Worm (Caenorhabditis elegans) whole organism, late embryonic: ENCODE data around the gene pigb-1.

ENCODE experiments used
- C38D4.7 ChIP-seq: fragments of 200-800 bp; sonication (Bioruptor generic); optimal IDR thresholded peaks from 2 replicates; lab custom pipeline; 2018; ENCODE audit warnings: mild to moderate bottlenecking, missing genetic modification characterization, moderate library complexity, missing compliant biosample characterization
- F13H6.1 ChIP-seq: sonication (generic microtip); optimal IDR thresholded peaks from 2 replicates; lab custom pipeline; 2016; ENCODE audit warnings: missing genetic modification characterization, missing compliant biosample characterization
- K02D7.2 ChIP-seq: sonication (generic microtip); optimal IDR thresholded peaks from 2 replicates; lab custom pipeline; 2017; ENCODE audit warnings: mild to moderate bottlenecking, missing genetic modification characterization, missing compliant biosample characterization
- K09A11.1 ChIP-seq: sonication (generic microtip); optimal IDR thresholded peaks from 2 replicates; lab custom pipeline; 2017; ENCODE audit warnings: antibody characterized with exemption, mild to moderate bottlenecking, missing genetic modification characterization, missing compliant biosample characterization; ENCODE audit not compliant: insufficient read depth
- T23F11.4 ChIP-seq: fragments of 200-800 bp; sonication (Bioruptor generic); optimal IDR thresholded peaks from 2 replicates; lab custom pipeline; 2018; ENCODE audit warnings: mild to moderate bottlenecking, missing genetic modification characterization, missing compliant biosample characterization
- Y22D7AL.16 ChIP-seq: sonication (generic microtip); optimal IDR thresholded peaks from 2 replicates; lab custom pipeline; 2016; ENCODE audit warnings: missing genetic modification characterization, missing compliant biosample characterization
- ceh-14 ChIP-seq: sonication (generic microtip); optimal IDR thresholded peaks from 2 replicates; lab custom pipeline; 2016; ENCODE audit warnings: missing genotype, missing genetic modification characterization, missing compliant biosample characterization
- ceh-18 ChIP-seq: sonication (generic microtip); optimal IDR thresholded peaks from 2 replicates; lab custom pipeline; 2016; ENCODE audit warnings: missing genetic modification characterization, missing compliant biosample characterization
- ceh-19 ChIP-seq: fragments of 200-800 bp; sonication (Bioruptor generic); optimal IDR thresholded peaks from 2 replicates; lab custom pipeline; 2018; ENCODE audit warnings: mild to moderate bottlenecking, missing genetic modification characterization, missing compliant biosample characterization
- ceh-22 ChIP-seq: sonication (generic microtip); optimal IDR thresholded peaks from 2 replicates; lab custom pipeline; 2017; ENCODE audit warnings: missing biosample characterization, missing genetic modification characterization
- ceh-31 ChIP-seq: sonication (generic microtip); optimal IDR thresholded peaks from 2 replicates; lab custom pipeline; 2016; ENCODE audit warnings: missing genetic modification characterization, missing compliant biosample characterization
- ceh-6 ChIP-seq: fragments of 200-800 bp; sonication (Bioruptor generic); optimal IDR thresholded peaks from 2 replicates; lab custom pipeline; 2018; ENCODE audit warnings: mild to moderate bottlenecking, missing genetic modification characterization, missing compliant biosample characterization
- ceh-9 ChIP-seq: sonication (generic microtip); optimal IDR thresholded peaks from 2 replicates; lab custom pipeline; 2016; ENCODE audit warnings: mild to moderate bottlenecking, missing genetic modification characterization, inconsistent platforms, missing compliant biosample characterization
- che-1 ChIP-seq: sonication (generic microtip); optimal IDR thresholded peaks from 2 replicates; lab custom pipeline; 2016; ENCODE audit warnings: mild to moderate bottlenecking, missing genetic modification characterization, missing compliant biosample characterization
- dmd-4 ChIP-seq: sonication (generic microtip); optimal IDR thresholded peaks from 2 replicates; lab custom pipeline; 2016; ENCODE audit warnings: borderline replicate concordance, missing genetic modification characterization, missing compliant biosample characterization
- elt-4 ChIP-seq: sonication (generic microtip); optimal IDR thresholded peaks from 2 replicates; lab custom pipeline; 2016; ENCODE audit warnings: missing genetic modification characterization, missing compliant biosample characterization
- eyg-1 ChIP-seq: sonication (generic microtip); optimal IDR thresholded peaks from 2 replicates; lab custom pipeline; 2016; ENCODE audit warnings: missing genotype, missing genetic modification characterization, missing compliant biosample characterization
- fax-1 ChIP-seq: sonication (generic microtip); optimal IDR thresholded peaks from 2 replicates; lab custom pipeline; 2016; ENCODE audit warnings: missing genotype, missing genetic modification characterization, missing compliant biosample characterization
- fkh-6 ChIP-seq: sonication (generic microtip); optimal IDR thresholded peaks from 2 replicates; lab custom pipeline; 2016; ENCODE audit warnings: missing genetic modification characterization, missing compliant biosample characterization
- gmeb-2 ChIP-seq: sonication (generic microtip); optimal IDR thresholded peaks from 2 replicates; lab custom pipeline; 2016; ENCODE audit warnings: missing genetic modification characterization, inconsistent platforms, missing compliant biosample characterization
- hlh-13 ChIP-seq: fragments of 200-800 bp; sonication (Bioruptor generic); optimal IDR thresholded peaks from 2 replicates; lab custom pipeline; 2018; ENCODE audit warnings: mild to moderate bottlenecking, missing genetic modification characterization, missing compliant biosample characterization
- hlh-15 ChIP-seq: sonication (generic microtip); optimal IDR thresholded peaks from 2 replicates; lab custom pipeline; 2016; ENCODE audit warnings: missing genetic modification characterization, missing compliant biosample characterization
- hlh-6 ChIP-seq: sonication (generic microtip); optimal IDR thresholded peaks from 2 replicates; lab custom pipeline; 2016; ENCODE audit warnings: missing genotype, missing genetic modification characterization, missing compliant biosample characterization
- lim-6 ChIP-seq: sonication (generic microtip); optimal IDR thresholded peaks from 2 replicates; lab custom pipeline; 2016; ENCODE audit warnings: missing genetic modification characterization, missing compliant biosample characterization
- lin-11 ChIP-seq: fragments of 200-800 bp; sonication (Bioruptor generic); optimal IDR thresholded peaks from 2 replicates; lab custom pipeline; 2018; ENCODE audit warnings: mild to moderate bottlenecking, missing genetic modification characterization, missing compliant biosample characterization
- mec-3 ChIP-seq: sonication (generic microtip); optimal IDR thresholded peaks from 2 replicates; lab custom pipeline; 2016; ENCODE audit warnings: borderline replicate concordance, missing genetic modification characterization, missing compliant biosample characterization
- nfya-1 ChIP-seq: sonication (generic microtip); optimal IDR thresholded peaks from 2 replicates; lab custom pipeline; 2017; ENCODE audit warnings: missing genetic modification characterization, mild to moderate bottlenecking, missing compliant biosample characterization, antibody characterized with exemption, moderate library complexity
- nhr-11 ChIP-seq: fragments of 150-350 bp; optimal IDR thresholded peaks from 2 replicates; lab custom pipeline; 2014; ENCODE audit warnings: missing biosample characterization, missing genetic modification characterization
- nhr-232 ChIP-seq: sonication (generic microtip); optimal IDR thresholded peaks from 2 replicates; lab custom pipeline; 2016; ENCODE audit warnings: missing genetic modification characterization, missing compliant biosample characterization
- npax-4 ChIP-seq: sonication (generic microtip); optimal IDR thresholded peaks from 2 replicates; lab custom pipeline; 2016; ENCODE audit warnings: missing genetic modification characterization, missing compliant biosample characterization
- odd-2 ChIP-seq: sonication (generic microtip); optimal IDR thresholded peaks from 2 replicates; lab custom pipeline; 2017; ENCODE audit warnings: antibody characterized with exemption, mild to moderate bottlenecking, missing genetic modification characterization, missing compliant biosample characterization
- pag-3 ChIP-seq: sonication (generic microtip); optimal IDR thresholded peaks from 2 replicates; lab custom pipeline; 2016; ENCODE audit warnings: missing compliant biosample characterization, missing genetic modification characterization, borderline replicate concordance
- pat-9 ChIP-seq: fragments of 200-800 bp; sonication (Bioruptor generic); optimal IDR thresholded peaks from 2 replicates; lab custom pipeline; 2018; ENCODE audit warnings: mild to moderate bottlenecking, missing genetic modification characterization, moderate library complexity, missing compliant biosample characterization
- pax-1 ChIP-seq: fragments of 150-350 bp; optimal IDR thresholded peaks from 2 replicates; lab custom pipeline; 2014; ENCODE audit warnings: missing biosample characterization, missing genetic modification characterization
- pha-4 ChIP-seq: fragments of 150-350 bp; optimal IDR thresholded peaks from 2 replicates; lab custom pipeline; 2018; ENCODE audit warnings: missing biosample characterization, missing genetic modification reagents, missing genetic modification characterization
- pqm-1 ChIP-seq: sonication (generic microtip); optimal IDR thresholded peaks from 2 replicates; lab custom pipeline; 2016; ENCODE audit warnings: missing genetic modification characterization, missing compliant biosample characterization
- ref-2 ChIP-seq: sonication (generic microtip); optimal IDR thresholded peaks from 2 replicates; lab custom pipeline; 2016; ENCODE audit warnings: missing genetic modification characterization, missing compliant biosample characterization
- rnt-1 ChIP-seq: sonication (generic microtip); optimal IDR thresholded peaks from 2 replicates; lab custom pipeline; 2016; ENCODE audit warnings: missing genetic modification characterization, missing compliant biosample characterization
- sdc-2 ChIP-seq: sonication (generic microtip); optimal IDR thresholded peaks from 2 replicates; lab custom pipeline; 2016; ENCODE audit warnings: missing genotype, missing genetic modification characterization, missing compliant biosample characterization
- syd-9 ChIP-seq: sonication (generic microtip); optimal IDR thresholded peaks from 2 replicates; lab custom pipeline; 2016; ENCODE audit warnings: mild to moderate bottlenecking, missing genetic modification characterization, moderate library complexity, missing compliant biosample characterization
- tbx-2 ChIP-seq: sonication (generic microtip); optimal IDR thresholded peaks from 2 replicates; lab custom pipeline; 2016; ENCODE audit warnings: missing genetic modification characterization, missing compliant biosample characterization
- tbx-7 ChIP-seq: sonication (generic microtip); optimal IDR thresholded peaks from 2 replicates; lab custom pipeline; 2016; ENCODE audit warnings: missing genotype, missing genetic modification characterization, missing compliant biosample characterization
- ztf-16 ChIP-seq: sonication (generic microtip); optimal IDR thresholded peaks from 2 replicates; lab custom pipeline; 2017; ENCODE audit warnings: missing genetic modification characterization, missing compliant biosample characterization

The pigb-1 gene

ce11 chrII:5016977-5017585 is 24.2 kb upstream of the pigb-1 start (continued):
- TF ChIP-seq dmd-4 (no peak), ceh-19 (no peak), nhr-11 (tag; lab: Kevin White, UChicago) (no peak), che-1 (tag; lab: Kevin White, UChicago) (no peak)

DNA sequence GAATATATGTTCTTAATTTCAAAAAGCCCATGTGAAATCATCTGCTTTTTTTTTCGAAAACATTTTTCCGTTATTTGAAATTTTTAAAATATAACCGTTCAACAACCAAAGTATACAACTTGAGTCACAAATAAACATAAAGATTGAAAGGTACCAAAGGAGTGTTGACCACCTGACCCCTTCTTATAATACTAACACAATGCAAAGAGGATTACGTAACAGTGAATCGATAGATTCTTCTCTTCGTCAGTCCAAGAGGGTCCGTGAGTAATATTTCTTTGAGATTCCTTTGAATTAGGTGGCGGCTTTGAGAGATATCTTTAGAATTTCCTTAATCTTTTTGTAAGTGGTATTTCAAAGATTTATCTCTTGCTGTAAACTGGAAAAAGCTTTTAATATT is 23.3 kb upstream of the pigb-1 start:
- TF ChIP-seq ceh-6 (GFP tag; lab: Kevin White, UChicago): no peak
- TF ChIP-seq fkh-6 (tag; lab: Kevin White, UChicago): no peak
- TF ChIP-seq ceh-9 (tag; lab: Kevin White, UChicago): no peak
- TF ChIP-seq gmeb-2: no peak
- no peak for TF ChIP-seq ref-2 (tag; lab: Kevin White, UChicago)
- TF ChIP-seq F13H6.1 (tag; lab: Kevin White, UChicago): no peak
- no peak for TF ChIP-seq K02D7.2
- no peak for TF ChIP-seq ceh-22
- TF ChIP-seq mec-3 (tag; lab: Kevin White, UChicago): no peak
- no peak for TF ChIP-seq ceh-18 (tag; lab: Kevin White, UChicago)
- TF ChIP-seq nfya-1 (tag; lab: Kevin White, UChicago): no peak
- no peak for TF ChIP-seq ztf-16 (tag; lab: Kevin White, UChicago)
- TF ChIP-seq tbx-7: no peak
- TF ChIP-seq K09A11.1: no peak
- no peak for TF ChIP-seq Y22D7AL.16 (tag; lab: Kevin White, UChicago)
- no peak for TF ChIP-seq elt-4
- TF ChIP-seq ceh-31: no peak
- TF ChIP-seq lin-11 (tag; lab: Kevin White, UChicago): no peak
- no peak for TF ChIP-seq tbx-2 (tag; lab: Kevin White, UChicago)
- no peak for TF ChIP-seq hlh-13 (GFP tag; lab: Kevin White, UChicago)

DNA sequence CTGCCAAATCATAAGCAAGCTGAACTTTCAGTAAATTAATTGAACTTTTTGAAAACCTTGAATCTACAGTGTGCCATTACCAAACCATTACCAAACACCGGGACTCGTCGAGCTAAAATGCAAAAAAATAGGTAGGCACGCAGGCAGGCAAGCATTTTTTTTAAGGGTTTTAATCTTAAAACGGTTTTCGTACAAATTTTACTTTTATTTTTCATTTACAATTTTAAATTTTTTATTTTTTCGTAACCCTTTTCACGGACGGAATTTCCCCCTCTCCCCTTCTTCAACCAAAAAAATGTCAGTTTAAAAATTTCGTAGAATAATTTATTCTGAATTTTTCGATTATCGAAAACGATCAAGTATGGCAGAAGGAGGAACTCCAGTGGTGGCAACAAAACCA is 21.5 kb upstream of the pigb-1 start, which contains the start of gene F59A6.2:
F59A6.2 (plus strand) TSS at position 301 of the 400 bp plus-strand sequence.
- TF ChIP-seq pqm-1 (tag; lab: Kevin White, UChicago) (no peak), pha-4 (tag; lab: Kevin White, UChicago) (no peak), syd-9 (tag; lab: Kevin White, UChicago) (no peak), hlh-13 (GFP tag; lab: Kevin White, UChicago) (no peak), eyg-1 (no peak), pag-3 (tag; lab: Kevin White, UChicago) (no peak), nfya-1 (tag; lab: Kevin White, UChicago) (no peak), lim-6 (tag; lab: Kevin White, UChicago) (no peak), npax-4 (tag; lab: Kevin White, UChicago) (no peak), sdc-2 (tag; lab: Kevin White, UChicago) (no peak), ceh-31 (no peak), mec-3 (tag; lab: Kevin White, UChicago) (no peak), K09A11.1 (no peak), lin-11 (tag; lab: Kevin White, UChicago) (no peak), nhr-232 (no peak), T23F11.4 (GFP tag; lab: Kevin White, UChicago) (no peak), ztf-16 (tag; lab: Kevin White, UChicago) (no peak), ceh-14 (tag; lab: Kevin White, UChicago) (no peak)

DNA sequence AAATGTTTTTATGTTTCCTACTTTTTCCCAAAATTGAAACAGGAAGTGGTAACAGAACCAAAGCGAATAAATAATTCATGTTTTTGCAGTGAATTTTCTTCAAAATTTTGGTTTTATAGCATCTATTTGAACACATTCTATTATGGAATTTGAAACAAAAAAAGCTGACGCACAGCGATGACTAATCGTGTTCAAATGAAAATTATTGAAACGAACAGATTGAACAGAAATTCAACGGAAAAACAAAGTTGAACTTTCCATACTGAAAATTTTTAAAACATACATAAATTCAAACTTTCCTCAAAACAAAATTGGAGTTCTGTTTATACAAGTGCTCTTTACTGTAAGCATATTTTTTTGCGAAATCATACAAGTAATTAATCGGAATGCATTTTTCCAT is 19.1 kb upstream of the pigb-1 start, which contains the start of gene F59A6.12:
F59A6.12 (minus strand) TSS at position 101 of the 400 bp plus-strand sequence.
- TF ChIP-seq hlh-15 (tag; lab: Kevin White, UChicago) (no peak), hlh-6 (tag; lab: Kevin White, UChicago) (no peak), tbx-2 (tag; lab: Kevin White, UChicago) (no peak), pag-3 (tag; lab: Kevin White, UChicago) (no peak), pqm-1 (tag; lab: Kevin White, UChicago) (no peak), rnt-1 (tag; lab: Kevin White, UChicago) (no peak), odd-2 (no peak), C38D4.7 (no peak), pat-9 (tag; lab: Kevin White, UChicago) (no peak), fkh-6 (tag; lab: Kevin White, UChicago) (no peak), dmd-4 (no peak), ceh-22 (no peak), fax-1 (tag; lab: Kevin White, UChicago) (no peak), pax-1 (tag; lab: Kevin White, UChicago) (no peak), nfya-1 (tag; lab: Kevin White, UChicago) (no peak)
